Fruit fly (Drosophila melanogaster) Kc167 (cell line): ENCODE data around the gene CG8136.

Source experiments
- Sin3A ChIP-seq: fragments of >200 bp; optimal IDR thresholded peaks from 2 replicates; lab custom pipeline; 2018; ENCODE audit warnings: missing external identifiers
- insv ChIP-seq: fragments of >200 bp; optimal IDR thresholded peaks from 3 replicates; lab custom pipeline; 2018; ENCODE audit warnings: missing external identifiers
- psq ChIP-seq: fragments of >200 bp; optimal IDR thresholded peaks from 2 replicates; lab custom pipeline; 2017; ENCODE audit warnings: missing external identifiers

DNA sequence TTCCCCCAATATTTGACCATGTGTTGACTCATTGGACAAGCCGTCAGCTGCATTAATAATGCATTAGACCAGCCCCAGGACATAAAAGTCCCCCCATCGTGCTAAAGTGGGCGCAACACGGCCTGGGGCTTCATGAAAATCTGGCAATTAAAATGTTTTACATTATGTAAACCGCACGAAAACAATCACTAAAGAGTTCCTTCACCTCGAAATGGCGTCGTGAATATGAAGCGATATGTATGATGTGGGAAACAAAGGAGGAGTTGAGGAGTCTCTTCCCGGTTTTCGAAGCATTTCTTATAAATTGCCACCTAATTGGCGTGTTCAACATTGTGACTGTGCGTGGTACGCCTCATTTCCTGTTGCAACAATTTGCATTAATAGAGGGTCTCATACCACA is 21.5 kb downstream of the CG8136 start:
- TF ChIP-seq Sin3A (lab: Kevin White, UChicago) (no peak), insv (lab: Kevin White, UChicago) (no peak), psq (lab: Kevin White, UChicago) (no peak)
